Fruit fly (Drosophila melanogaster): ENCODE results near the gene Pxn.

The Pxn gene

DNA sequence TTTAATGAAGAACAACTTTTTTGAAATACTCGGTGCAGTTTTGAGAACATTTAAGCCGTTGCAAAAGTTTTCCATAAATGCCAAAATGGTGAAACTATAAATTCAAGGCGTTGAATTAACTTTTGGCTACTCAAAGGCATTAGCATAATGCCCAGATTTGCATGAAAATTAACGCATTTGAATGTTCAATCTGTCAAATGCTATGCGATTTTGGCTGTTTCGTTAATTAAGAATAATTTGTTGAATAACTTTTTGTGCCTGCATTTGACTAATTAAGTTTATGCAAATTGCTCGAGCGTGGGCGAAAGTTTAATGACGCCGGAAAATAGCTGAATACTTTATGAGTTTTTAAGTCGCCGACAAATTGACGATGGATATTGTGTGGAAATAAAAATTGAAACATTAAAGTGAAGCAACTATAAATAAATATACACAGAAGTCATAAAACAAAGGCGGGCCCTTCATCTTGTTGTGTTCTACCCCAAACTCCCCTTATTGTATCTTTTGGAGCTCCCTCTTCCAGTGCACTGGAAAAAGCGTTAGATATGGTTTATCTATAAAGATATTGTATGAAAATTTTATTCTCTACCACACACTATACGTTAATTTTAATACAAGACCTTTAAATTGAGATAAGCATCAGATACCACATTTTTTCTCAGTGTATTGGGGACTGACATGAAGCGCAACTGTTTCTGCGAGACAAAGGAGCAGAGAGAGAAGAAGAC lies 77.6 kb downstream of the Pxn start:
- peak; percentile 94 for TF ChIP-seq net (GFP tag; optimal IDR thresholded peaks at IDR 0.05)
- TF ChIP-seq CG32006 (GFP tag; optimal IDR thresholded peaks at IDR 0.05): peak; percentile 74
- peak; percentile 74 for TF ChIP-seq CG6854 (GFP tag; optimal IDR thresholded peaks at IDR 0.05)
- TF ChIP-seq CG10669 (GFP tag; optimal IDR thresholded peaks at IDR 0.05): peak; percentile 97
- TF ChIP-seq salr (GFP tag; optimal IDR thresholded peaks at IDR 0.05): peak; percentile 81 to 93
- peak; percentile 75 for TF ChIP-seq Gug (GFP tag; IDR thresholded peaks at IDR 0.05)
- TF ChIP-seq Eip78C (GFP tag): peak; percentile 99
- TF ChIP-seq Hr4 (GFP tag; optimal IDR thresholded peaks at IDR 0.05): peak; percentile 79
- TF ChIP-seq Hr38 (GFP tag; optimal IDR thresholded peaks at IDR 0.05): no peak
- peak; percentile 19; the same call in 1 of the 2 replicates for TF ChIP-seq CG11294 (GFP tag; IDR thresholded peaks at IDR 0.05)
- peak; percentile 82 for TF ChIP-seq fd85E (GFP tag; optimal IDR thresholded peaks at IDR 0.05)
- peak; percentile 93 for TF ChIP-seq Eip75B (GFP tag; optimal IDR thresholded peaks at IDR 0.05)
- TF ChIP-seq CG4318 (GFP tag; optimal IDR thresholded peaks at IDR 0.05): peak; percentile 55
- peak; percentile 95 for TF ChIP-seq CG31627 (GFP tag; optimal IDR thresholded peaks at IDR 0.05)
- peak; percentile 93 for TF ChIP-seq CG9139 (GFP tag; optimal IDR thresholded peaks at IDR 0.05)
- peak; percentile 97 for TF ChIP-seq CG8632 (GFP tag; optimal IDR thresholded peaks at IDR 0.05)
- TF ChIP-seq Sox15 (GFP tag; optimal IDR thresholded peaks at IDR 0.05): peak; percentile 92
- peak; percentile 96 for TF ChIP-seq CG3919 (GFP tag; optimal IDR thresholded peaks at IDR 0.05)
- TF ChIP-seq Smox (GFP tag; optimal IDR thresholded peaks at IDR 0.05): peak; percentile 94
- TF ChIP-seq CG6163 (GFP tag; IDR thresholded peaks at IDR 0.05): peak; percentile 96
- peak; percentile 95 for TF ChIP-seq lz (GFP tag; optimal IDR thresholded peaks at IDR 0.05)
- no peak for TF ChIP-seq fkh (GFP tag; optimal IDR thresholded peaks at IDR 0.05)
- TF ChIP-seq CG8119 (GFP tag; IDR thresholded peaks at IDR 0.05): peak; percentile 67
- peak; percentile 90 for TF ChIP-seq CG16779 (tag; optimal IDR thresholded peaks at IDR 0.05)
- peak; percentile 91 for TF ChIP-seq CG8319 (GFP tag; optimal IDR thresholded peaks at IDR 0.05)
- TF ChIP-seq CG7368 (GFP tag; optimal IDR thresholded peaks at IDR 0.05): peak; percentile 93
- TF ChIP-seq CG6808 (GFP tag; optimal IDR thresholded peaks at IDR 0.05): peak; percentile 91
- peak; percentile 95 for TF ChIP-seq Met (GFP tag; optimal IDR thresholded peaks at IDR 0.05)
- peak; percentile 71 for TF ChIP-seq CG6276 (GFP tag; optimal IDR thresholded peaks at IDR 0.05)
- peak; percentile 54 for TF ChIP-seq Blimp-1 (GFP tag; optimal IDR thresholded peaks at IDR 0.05)
- peak; percentile 95 for TF ChIP-seq CG34406 (GFP tag; optimal IDR thresholded peaks at IDR 0.05)
- peak; percentile 77 for TF ChIP-seq CG15336 (GFP tag; IDR thresholded peaks at IDR 0.05)
- TF ChIP-seq Ets96B (tag; optimal IDR thresholded peaks at IDR 0.05): peak; percentile 97
- peak; percentile 82 for TF ChIP-seq CG11762 (GFP tag; optimal IDR thresholded peaks at IDR 0.05; ENCODE audit: insufficient read depth)
- TF ChIP-seq vri (GFP tag; optimal IDR thresholded peaks at IDR 0.05): peak; percentile 77
- peak; percentile 90 for TF ChIP-seq fd59A (GFP tag; optimal IDR thresholded peaks at IDR 0.05)
- TF ChIP-seq dsx (GFP tag; optimal IDR thresholded peaks at IDR 0.05; ENCODE audit: poor library complexity, severe bottlenecking): peak; percentile 97
- TF ChIP-seq Hr39 (GFP tag; optimal IDR thresholded peaks at IDR 0.05): peak; percentile 95
- TF ChIP-seq Ets21C (GFP tag; optimal IDR thresholded peaks at IDR 0.05): peak; percentile 88
- peak; percentile 92 for TF ChIP-seq acj6 (GFP tag; optimal IDR thresholded peaks at IDR 0.05)
- TF ChIP-seq cyc (GFP tag; optimal IDR thresholded peaks at IDR 0.05): peak; percentile 94
- TF ChIP-seq svp (GFP tag): peak; percentile 97
- peak; percentile 96 for TF ChIP-seq esn (GFP tag; optimal IDR thresholded peaks at IDR 0.05)
- peak; percentile 96 for TF ChIP-seq pdm3 (GFP tag; optimal IDR thresholded peaks at IDR 0.05)
- peak; percentile 86 to 96 for TF ChIP-seq ss (GFP tag; optimal IDR thresholded peaks at IDR 0.05)
- TF ChIP-seq CG1621 (tag; optimal IDR thresholded peaks at IDR 0.05): peak; percentile 93
- TF ChIP-seq CG3032 (tag; optimal IDR thresholded peaks at IDR 0.05): peak; percentile 97
- TF ChIP-seq CG10631 (GFP tag; optimal IDR thresholded peaks at IDR 0.05): peak; percentile 94
- peak; percentile 92 for TF ChIP-seq CG11902 (GFP tag; optimal IDR thresholded peaks at IDR 0.05)
- peak; percentile 96 for TF ChIP-seq Sox102F (GFP tag; optimal IDR thresholded peaks at IDR 0.05)
